Fruit fly (Drosophila melanogaster) S2 (cell line): ENCODE data around the gene CG15646.

Experiments
- CG8478 ChIP-seq: fragments of >200 bp; optimal IDR thresholded peaks from 2 replicates; lab custom pipeline; 2018
- CTCF ChIP-seq, 2 experiments: fragments of >200 bp; optimal IDR thresholded peaks; 2 replicates each; lab custom pipeline; 2018

DNA sequence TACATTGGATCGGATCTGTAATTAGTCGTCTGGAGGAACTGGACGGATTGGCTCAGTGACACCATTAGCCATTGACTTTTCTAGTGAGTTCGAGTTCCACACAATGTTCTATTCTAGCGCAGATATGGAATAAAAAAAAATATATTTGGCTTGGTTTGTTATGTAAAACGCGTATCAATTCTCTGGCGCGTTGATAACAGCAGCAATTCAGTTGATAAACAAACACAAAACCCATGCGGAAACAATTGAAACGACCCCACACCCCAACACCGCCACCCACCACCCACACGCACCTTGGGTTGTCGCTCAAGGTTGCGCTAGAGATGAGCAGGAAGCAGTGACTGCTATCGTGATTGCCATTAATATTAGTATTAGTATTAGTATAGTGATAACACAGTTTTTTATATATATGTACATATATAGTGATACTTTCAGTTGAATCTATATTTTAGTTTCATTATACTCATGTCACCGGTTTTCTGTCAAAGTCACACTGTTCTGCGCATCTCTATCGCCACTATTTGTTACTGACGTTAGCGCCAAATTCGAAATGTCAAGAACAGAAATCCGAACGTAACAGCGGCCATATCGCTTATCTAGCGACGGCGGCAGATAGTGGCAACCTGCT lies 26.9 kb upstream of the CG15646 start:
- no peak for TF ChIP-seq CG8478 (lab: Kevin White, UChicago)
- no peak for TF ChIP-seq CTCF (optimal IDR thresholded peaks at IDR 0.05; lab: Kevin White, UChicago)
